Worm (Caenorhabditis elegans): ENCODE results near the gene abu-7.

abu-7 gene

ce11 chrV:5158302-5158701, 6.3 kb downstream of the abu-7 start, which contains the start of gene abu-15:
Gene abu-15 (plus strand): TSS chrV:5158602.
- TF ChIP-seq nfya-1 (tag; optimal IDR thresholded peaks at IDR 0.05; ENCODE audit: insufficient read depth) (no peak), nhr-23 (tag; optimal IDR thresholded peaks at IDR 0.05) (no peak), jun-1 (tag; optimal IDR thresholded peaks at IDR 0.05) (no peak), ama-1 (optimal IDR thresholded peaks at IDR 0.05) (no peak), R02D3.7 (tag; optimal IDR thresholded peaks at IDR 0.05) (no peak), nhr-12 (tag; optimal IDR thresholded peaks at IDR 0.05) (no peak), lin-15B (tag; optimal IDR thresholded peaks at IDR 0.05) (no peak), fkh-10 (GFP tag; optimal IDR thresholded peaks at IDR 0.05) (no peak)

ce11 chrV:5157660-5158059, 6.9 kb downstream of the abu-7 start, which contains the start of gene srx-39:
Gene srx-39 (minus strand): TSS chrV:5157760.
- TF ChIP-seq nhr-23 (tag; optimal IDR thresholded peaks at IDR 0.05): no peak
- no peak for TF ChIP-seq nhr-12 (tag; optimal IDR thresholded peaks at IDR 0.05)
- TF ChIP-seq nfya-1 (tag; optimal IDR thresholded peaks at IDR 0.05; ENCODE audit: insufficient read depth): no peak
- TF ChIP-seq ztf-4 (tag; optimal IDR thresholded peaks at IDR 0.05): no peak
- no peak for TF ChIP-seq ZK546.5 (tag; optimal IDR thresholded peaks at IDR 0.05)
- TF ChIP-seq nhr-43 (tag; optimal IDR thresholded peaks at IDR 0.05; ENCODE audit: poor library complexity, severe bottlenecking): no peak
- no peak for TF ChIP-seq ceh-82 (tag; optimal IDR thresholded peaks at IDR 0.05)
- no peak for TF ChIP-seq nhr-25 (tag; optimal IDR thresholded peaks at IDR 0.05)
- TF ChIP-seq elt-2 (tag; optimal IDR thresholded peaks at IDR 0.05): no peak
- no peak for TF ChIP-seq hmg-11 (tag; optimal IDR thresholded peaks at IDR 0.05)
- TF ChIP-seq elt-1 (tag; optimal IDR thresholded peaks at IDR 0.05): no peak
- no peak for TF ChIP-seq daf-12 (tag; optimal IDR thresholded peaks at IDR 0.05)
- TF ChIP-seq lin-39 (tag; optimal IDR thresholded peaks at IDR 0.05): no peak
- TF ChIP-seq nhr-77 (tag; optimal IDR thresholded peaks at IDR 0.05): no peak

- TF ChIP-seq ceh-28 (tag; optimal IDR thresholded peaks at IDR 0.05): no peak
- TF ChIP-seq unc-62 (GFP tag; optimal IDR thresholded peaks at IDR 0.05): no peak
- no peak for TF ChIP-seq pqm-1 (tag; optimal IDR thresholded peaks at IDR 0.05)
- no peak for TF ChIP-seq nhr-67 (tag; optimal IDR thresholded peaks at IDR 0.05)
- TF ChIP-seq unc-39 (tag; optimal IDR thresholded peaks at IDR 0.05): no peak
- TF ChIP-seq nfya-1 (tag; optimal IDR thresholded peaks at IDR 0.05; ENCODE audit: insufficient read depth): no peak
- no peak for TF ChIP-seq nhr-25 (tag; optimal IDR thresholded peaks at IDR 0.05)
- no peak for TF ChIP-seq ceh-9 (tag; optimal IDR thresholded peaks at IDR 0.05)
- TF ChIP-seq tbx-2 (tag; optimal IDR thresholded peaks at IDR 0.05): no peak
- no peak for TF ChIP-seq sea-2 (GFP tag; optimal IDR thresholded peaks at IDR 0.05)
- TF ChIP-seq nhr-237 (tag; optimal IDR thresholded peaks at IDR 0.05): no peak
- TF ChIP-seq zag-1 (tag; optimal IDR thresholded peaks at IDR 0.05): no peak
These were observed 9.1 kb downstream of the abu-7 start, which contains the start of gene srx-38 for ce11 chrV:5155516-5155915. Gene srx-38 (minus strand): TSS chrV:5155616.

- TF ChIP-seq nhr-76 (tag; optimal IDR thresholded peaks at IDR 0.05) (no peak), daf-12 (tag; optimal IDR thresholded peaks at IDR 0.05) (no peak), R02D3.7 (tag; optimal IDR thresholded peaks at IDR 0.05) (no peak), unc-39 (tag; optimal IDR thresholded peaks at IDR 0.05) (no peak), mml-1 (tag; optimal IDR thresholded peaks at IDR 0.05) (no peak), nhr-237 (tag; optimal IDR thresholded peaks at IDR 0.05) (no peak), ztf-11 (tag; optimal IDR thresholded peaks at IDR 0.05) (no peak), ZK546.5 (tag; optimal IDR thresholded peaks at IDR 0.05) (no peak), ama-1 (optimal IDR thresholded peaks at IDR 0.05) (no peak), pqm-1 (tag; optimal IDR thresholded peaks at IDR 0.05) (no peak), snpc-4 (tag; optimal IDR thresholded peaks at IDR 0.05) (no peak), skn-1 (tag; optimal IDR thresholded peaks at IDR 0.05) (no peak), nhr-23 (tag; optimal IDR thresholded peaks at IDR 0.05) (no peak), ceh-82 (tag; optimal IDR thresholded peaks at IDR 0.05) (no peak)
These were observed 13.7 kb downstream of the abu-7 start, which contains the start of gene srh-130 for ce11 chrV:5150880-5151279. Gene srh-130 (plus strand): TSS chrV:5151180.

ce11 chrV:5146394-5146793, 18.2 kb downstream of the abu-7 start, which contains the start of gene F14F9.6:
Gene F14F9.6 (minus strand): TSS chrV:5146494.
- TF ChIP-seq unc-62 (GFP tag; optimal IDR thresholded peaks at IDR 0.05) (no peak), unc-39 (tag; optimal IDR thresholded peaks at IDR 0.05) (no peak), elt-3 (tag; optimal IDR thresholded peaks at IDR 0.05) (no peak), mml-1 (tag; optimal IDR thresholded peaks at IDR 0.05) (no peak), ama-1 (optimal IDR thresholded peaks at IDR 0.05) (no peak), fos-1 (tag; optimal IDR thresholded peaks at IDR 0.05) (no peak), snpc-4 (tag; optimal IDR thresholded peaks at IDR 0.05) (no peak), nhr-25 (tag; optimal IDR thresholded peaks at IDR 0.05) (no peak)
